Fruit fly (Drosophila melanogaster) Kc167 (cell line): Measurements from ENCODE around the gene Phlpp.

ENCODE experiments used
- Myc ChIP-seq: fragments of >200 bp; optimal IDR thresholded peaks from 2 replicates; lab custom pipeline; 2017; ENCODE audit warnings: missing external identifiers
- Sin3A ChIP-seq: fragments of >200 bp; optimal IDR thresholded peaks from 2 replicates; lab custom pipeline; 2018; ENCODE audit warnings: missing external identifiers
- h ChIP-seq: fragments of >200 bp; optimal IDR thresholded peaks from 3 replicates; lab custom pipeline; 2018; ENCODE audit warnings: missing external identifiers
- insv ChIP-seq: fragments of >200 bp; optimal IDR thresholded peaks from 3 replicates; lab custom pipeline; 2018; ENCODE audit warnings: missing external identifiers
- ttk ChIP-seq: sonication (Bioruptor generic); optimal IDR thresholded peaks from 2 replicates; lab custom pipeline; 2017; ENCODE audit warnings: missing external identifiers

DNA sequence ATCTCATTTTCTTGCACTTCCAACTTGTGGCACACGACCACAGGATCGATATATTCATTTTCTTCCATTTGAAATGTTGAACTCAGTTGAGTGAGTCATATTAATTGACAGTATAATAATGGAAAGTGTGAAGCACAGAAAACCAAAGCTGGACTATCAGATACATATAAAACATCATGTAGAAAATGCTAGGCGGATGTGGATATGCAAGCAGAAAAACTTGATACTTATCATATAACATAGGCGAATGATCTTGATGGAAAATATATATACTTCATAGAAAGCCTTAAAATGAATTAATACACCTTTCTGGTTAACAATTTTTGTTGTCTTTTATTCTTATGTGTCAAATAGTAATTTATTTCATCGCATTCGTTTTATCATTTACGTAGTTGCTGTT is 20.0 kb downstream of the Phlpp start, which contains the start of gene CG10700:
- TF ChIP-seq Sin3A (lab: Kevin White, UChicago): no peak
- TF ChIP-seq Myc (lab: Kevin White, UChicago): no peak
- TF ChIP-seq h (lab: Kevin White, UChicago): no peak
- TF ChIP-seq ttk: no peak
- TF ChIP-seq insv (lab: Kevin White, UChicago): no peak
